Worm (Caenorhabditis elegans): ENCODE measurements around the gene lron-4.

ce11 chrII:8143278-8143931, 31.4 kb upstream of the lron-4 start, which contains the start of the genes ints-11 and rpl-10:
- TF ChIP-seq lin-15B (tag; optimal IDR thresholded peaks at IDR 0.05) (no peak), fos-1 (tag; optimal IDR thresholded peaks at IDR 0.05) (no peak), saeg-2 (GFP tag; IDR thresholded peaks at IDR 0.05) (no peak), fkh-10 (GFP tag; optimal IDR thresholded peaks at IDR 0.05) (no peak), nhr-76 (tag; optimal IDR thresholded peaks at IDR 0.05) (no peak), spr-3 (GFP tag; optimal IDR thresholded peaks at IDR 0.05) (no peak), nhr-237 (tag; optimal IDR thresholded peaks at IDR 0.05) (no peak), attf-4 (tag; optimal IDR thresholded peaks at IDR 0.05) (no peak), ceh-32 (tag; optimal IDR thresholded peaks at IDR 0.05; ENCODE audit: poor library complexity) (no peak), unc-130 (GFP tag; optimal IDR thresholded peaks at IDR 0.05) (no peak)
